Worm (Caenorhabditis elegans) whole organism, L2 larva: ENCODE data around the gene pdk-1.
A peak's percentile ranks its signal among the peaks of the same experiment; 100 is the strongest.

Source experiments
- C34F6.9 ChIP-seq: fragments of 150-350 bp; optimal IDR thresholded peaks from 2 replicates; lab custom pipeline; 2014; ENCODE audit warnings: missing biosample characterization, missing genetic modification characterization
- F13H6.1 ChIP-seq: sonication (generic microtip); optimal IDR thresholded peaks from 2 replicates; lab custom pipeline; 2016; ENCODE audit warnings: missing genetic modification characterization, missing compliant biosample characterization
- R02D3.7 ChIP-seq: fragments of 150-350 bp; optimal IDR thresholded peaks from 2 replicates; lab custom pipeline; 2014; ENCODE audit warnings: missing biosample characterization, missing genetic modification characterization
- Y55F3AM.14 ChIP-seq: fragments of 200-800 bp; sonication (Bioruptor generic); optimal IDR thresholded peaks from 2 replicates; lab custom pipeline; 2018; ENCODE audit warnings: mild to moderate bottlenecking, missing genetic modification characterization, missing compliant biosample characterization
- ZK546.5 ChIP-seq: sonication (generic microtip); optimal IDR thresholded peaks from 2 replicates; lab custom pipeline; 2017; ENCODE audit warnings: missing biosample characterization, missing genetic modification characterization
- alr-1 ChIP-seq: fragments of 150-350 bp; optimal IDR thresholded peaks from 2 replicates; lab custom pipeline; 2014; ENCODE audit warnings: missing biosample characterization, missing genetic modification characterization
- aly-2 ChIP-seq: fragments of 150-350 bp; optimal IDR thresholded peaks from 2 replicates; lab custom pipeline; 2014; ENCODE audit warnings: missing biosample characterization, missing genetic modification characterization
- ama-1 ChIP-seq: fragments of 150-350 bp; optimal IDR thresholded peaks from 2 replicates; lab custom pipeline; 2018; ENCODE audit warnings: inconsistent platforms
- blmp-1 ChIP-seq: sonication (generic microtip); optimal IDR thresholded peaks from 2 replicates; lab custom pipeline; 2017; ENCODE audit warnings: missing genetic modification characterization, mild to moderate bottlenecking, missing compliant biosample characterization, antibody characterized with exemption, moderate library complexity; ENCODE audit not compliant: insufficient read depth
- ceh-16 ChIP-seq: fragments of 150-350 bp; optimal IDR thresholded peaks from 2 replicates; lab custom pipeline; 2014; ENCODE audit warnings: missing biosample characterization, missing genetic modification characterization
- ceh-82 ChIP-seq: fragments of 150-350 bp; optimal IDR thresholded peaks from 2 replicates; lab custom pipeline; 2014; ENCODE audit warnings: missing biosample characterization, missing genetic modification characterization
- crh-2 ChIP-seq: sonication (generic microtip); optimal IDR thresholded peaks from 2 replicates; lab custom pipeline; 2017; ENCODE audit warnings: missing biosample characterization, missing genetic modification characterization
- dmd-4 ChIP-seq: sonication (generic microtip); optimal IDR thresholded peaks from 2 replicates; lab custom pipeline; 2017; ENCODE audit warnings: missing biosample characterization, missing genetic modification characterization
- egl-27 ChIP-seq: sonication (generic microtip); optimal IDR thresholded peaks from 3 replicates; lab custom pipeline; 2017; ENCODE audit warnings: missing biosample characterization, missing genetic modification reagents, missing genetic modification characterization
- elt-1 ChIP-seq: fragments of 150-350 bp; optimal IDR thresholded peaks from 2 replicates; lab custom pipeline; 2014; ENCODE audit warnings: missing biosample characterization, missing genetic modification characterization
- elt-3 ChIP-seq: sonication (generic microtip); optimal IDR thresholded peaks from 2 replicates; lab custom pipeline; 2017; ENCODE audit warnings: missing biosample characterization, missing genetic modification characterization
- fos-1 ChIP-seq: fragments of 150-350 bp; optimal IDR thresholded peaks from 2 replicates; lab custom pipeline; 2014; ENCODE audit warnings: missing biosample characterization, missing genetic modification characterization
- gmeb-1 ChIP-seq: fragments of 150-350 bp; optimal IDR thresholded peaks from 2 replicates; lab custom pipeline; 2014; ENCODE audit warnings: missing biosample characterization, missing genetic modification characterization
- lin-11 ChIP-seq: fragments of 150-350 bp; sonication (generic microtip); optimal IDR thresholded peaks from 2 replicates; lab custom pipeline; 2014; ENCODE audit warnings: missing biosample characterization, missing genetic modification characterization, inconsistent platforms, mixed read lengths
- lin-13 ChIP-seq: fragments of 150-350 bp; optimal IDR thresholded peaks from 2 replicates; lab custom pipeline; 2014; ENCODE audit warnings: missing biosample characterization, missing genetic modification reagents, missing genetic modification characterization
- lin-39 ChIP-seq: fragments of 150-350 bp; optimal IDR thresholded peaks from 2 replicates; lab custom pipeline; 2014; ENCODE audit warnings: missing biosample characterization, missing genetic modification reagents, missing genetic modification characterization
- lsy-2 ChIP-seq, 2 experiments: fragments of 150-350 bp in 1 of 2; sonication (generic microtip) in 1 of 2; optimal IDR thresholded peaks; 2 replicates each; lab custom pipeline; 2014 to 2017; ENCODE audit warnings: missing biosample characterization in 2 of 2, missing genetic modification characterization in 2 of 2
- mab-5 ChIP-seq: fragments of 150-350 bp; optimal IDR thresholded peaks from 2 replicates; lab custom pipeline; 2014; ENCODE audit warnings: missing biosample characterization, missing genetic modification characterization
- mbf-1 ChIP-seq: sonication (generic microtip); optimal IDR thresholded peaks from 2 replicates; lab custom pipeline; 2017; ENCODE audit warnings: missing biosample characterization, missing genetic modification characterization
- mdl-1 ChIP-seq, 2 experiments: fragments of 150-350 bp in 1 of 2; sonication (generic microtip) in 1 of 2; optimal IDR thresholded peaks; 2 replicates each; lab custom pipeline; 2017; ENCODE audit warnings: missing biosample characterization in 2 of 2, missing genetic modification characterization in 2 of 2
- nhr-10 ChIP-seq: sonication (generic microtip); optimal IDR thresholded peaks from 2 replicates; lab custom pipeline; 2017; ENCODE audit warnings: missing biosample characterization, missing genetic modification characterization
- nhr-11 ChIP-seq: fragments of 150-350 bp; optimal IDR thresholded peaks from 2 replicates; lab custom pipeline; 2014; ENCODE audit warnings: missing biosample characterization, missing genetic modification characterization
- nhr-12 ChIP-seq: fragments of 150-350 bp; optimal IDR thresholded peaks from 2 replicates; lab custom pipeline; 2014; ENCODE audit warnings: missing biosample characterization, missing genetic modification characterization
- nhr-129 ChIP-seq: fragments of 150-350 bp; optimal IDR thresholded peaks from 2 replicates; lab custom pipeline; 2014; ENCODE audit warnings: missing biosample characterization, missing genetic modification characterization
- nhr-21 ChIP-seq: fragments of 150-350 bp; optimal IDR thresholded peaks from 2 replicates; lab custom pipeline; 2014; ENCODE audit warnings: missing biosample characterization, missing genetic modification characterization
- nhr-23 ChIP-seq: fragments of 150-350 bp; optimal IDR thresholded peaks from 2 replicates; lab custom pipeline; 2014; ENCODE audit warnings: missing biosample characterization, missing genetic modification reagents, missing genetic modification characterization
- nhr-237 ChIP-seq: fragments of 150-350 bp; optimal IDR thresholded peaks from 2 replicates; lab custom pipeline; 2014; ENCODE audit warnings: missing biosample characterization, missing genetic modification characterization
- nhr-25 ChIP-seq: fragments of 150-350 bp; sonication (generic microtip); optimal IDR thresholded peaks from 3 replicates; lab custom pipeline; 2014; ENCODE audit warnings: missing biosample characterization, missing genetic modification characterization
- nhr-6 ChIP-seq: fragments of 150-350 bp; optimal IDR thresholded peaks from 2 replicates; lab custom pipeline; 2014; ENCODE audit warnings: missing biosample characterization, missing genetic modification characterization
- nhr-77 ChIP-seq: fragments of 150-350 bp; optimal IDR thresholded peaks from 2 replicates; lab custom pipeline; 2014; ENCODE audit warnings: missing biosample characterization, missing genetic modification characterization
- peb-1 ChIP-seq: fragments of 150-350 bp; optimal IDR thresholded peaks from 2 replicates; lab custom pipeline; 2014; ENCODE audit warnings: missing biosample characterization, missing genetic modification characterization
- sem-4 ChIP-seq: fragments of 150-350 bp; optimal IDR thresholded peaks from 2 replicates; lab custom pipeline; 2014; ENCODE audit warnings: missing biosample characterization, missing genetic modification reagents, missing genetic modification characterization
- skn-1 ChIP-seq: sonication (generic microtip); optimal IDR thresholded peaks from 2 replicates; lab custom pipeline; 2017; ENCODE audit warnings: missing biosample characterization, missing genetic modification characterization
- sma-3 ChIP-seq: sonication (generic microtip); optimal IDR thresholded peaks from 2 replicates; lab custom pipeline; 2016; ENCODE audit warnings: missing genetic modification reagents, missing genetic modification characterization, missing compliant biosample characterization
- sma-9 ChIP-seq, 2 experiments: fragments of 150-350 bp in 1 of 2; sonication (generic microtip) in 1 of 2; optimal IDR thresholded peaks; 2 replicates each; lab custom pipeline; 2014 to 2016; ENCODE audit warnings: missing genetic modification characterization in 2 of 2, mild to moderate bottlenecking in 1 of 2, missing biosample characterization in 1 of 2, missing compliant biosample characterization in 1 of 2, missing genetic modification reagents in 1 of 2, moderate library complexity in 1 of 2
- snpc-4 ChIP-seq: fragments of 150-350 bp; optimal IDR thresholded peaks from 2 replicates; lab custom pipeline; 2014; ENCODE audit warnings: missing biosample characterization, missing genetic modification characterization
- unc-39 ChIP-seq: fragments of 150-350 bp; optimal IDR thresholded peaks from 2 replicates; lab custom pipeline; 2014; ENCODE audit warnings: missing biosample characterization, missing genetic modification characterization
- unc-55 ChIP-seq: fragments of 150-350 bp; sonication (generic microtip); optimal IDR thresholded peaks from 3 replicates; lab custom pipeline; 2014; ENCODE audit warnings: missing biosample characterization, missing genetic modification reagents, missing genetic modification characterization
- unc-62 ChIP-seq: fragments of 150-350 bp; optimal IDR thresholded peaks from 2 replicates; lab custom pipeline; 2014; ENCODE audit warnings: missing biosample characterization, missing genetic modification reagents, missing genetic modification characterization
- zag-1 ChIP-seq: fragments of 150-350 bp; optimal IDR thresholded peaks from 2 replicates; lab custom pipeline; 2014; ENCODE audit warnings: missing biosample characterization, missing genetic modification characterization
- ztf-1 ChIP-seq: fragments of 200-800 bp; sonication (Bioruptor generic); conservative IDR thresholded peaks from 2 replicates; pipeline ENCODE4 v1.3.6; 2022; ENCODE audit warnings: missing genetic modification characterization, missing compliant biosample characterization
- ztf-11 ChIP-seq: sonication (generic microtip); optimal IDR thresholded peaks from 2 replicates; lab custom pipeline; 2017; ENCODE audit warnings: missing biosample characterization, missing genetic modification characterization
- ztf-4 ChIP-seq: fragments of 150-350 bp; optimal IDR thresholded peaks from 2 replicates; lab custom pipeline; 2014; ENCODE audit warnings: missing biosample characterization, missing genetic modification characterization

pdk-1 gene

ce11 chrX:1344321-1344720 is 23.2 kb downstream of the pdk-1 start, which contains the start of gene ins-39:
Gene ins-39 (minus strand): TSS chrX:1344421.
- TF ChIP-seq sma-3 (GFP tag; lab: Kevin White, UChicago) (no peak), fos-1 (no peak), nhr-6 (tag; lab: Kevin White, UChicago) (no peak), nhr-25 (no peak), sem-4 (no peak), lin-13 (GFP tag; lab: Kevin White, UChicago) (no peak), zag-1 (tag; lab: Kevin White, UChicago) (no peak), elt-3 (tag; lab: Kevin White, UChicago) (no peak), lin-39 (tag; lab: Kevin White, UChicago) (no peak), ZK546.5 (no peak), lsy-2 (tag; optimal IDR thresholded peaks at IDR 0.05; lab: Kevin White, UChicago) (no peak)
- TF ChIP-seq, all 48 proteins: peak for 0

- TF ChIP-seq elt-1 (tag; lab: Kevin White, UChicago) (no peak), ztf-11 (tag; lab: Kevin White, UChicago) (peak; percentile 79), skn-1 (tag; lab: Kevin White, UChicago) (peak; percentile 82), sma-9 (GFP tag; optimal IDR thresholded peaks at IDR 0.05; lab: Kevin White, UChicago) (peak; percentile 96), sma-9 (tag; optimal IDR thresholded peaks at IDR 0.05; lab: Kevin White, UChicago) (no peak), F13H6.1 (tag; lab: Kevin White, UChicago) (peak; percentile 94), sem-4 (peak; percentile 96), peb-1 (tag; lab: Kevin White, UChicago) (no peak), nhr-77 (tag; lab: Kevin White, UChicago) (peak; percentile 96), zag-1 (tag; lab: Kevin White, UChicago) (peak; percentile 98), nhr-21 (tag; lab: Kevin White, UChicago) (peak; percentile 98), sma-3 (GFP tag; lab: Kevin White, UChicago) (peak; percentile 98), ztf-1 (GFP tag; lab: Robert Waterston, UW) (no peak), unc-39 (peak; percentile 72), nhr-10 (tag; lab: Kevin White, UChicago) (peak; percentile 94), mdl-1 (tag; optimal IDR thresholded peaks at IDR 0.05; lab: Kevin White, UChicago) (peak; percentile 70 to 92), ama-1 (lab: Kevin White, UChicago) (no peak), crh-2 (peak; percentile 98), nhr-6 (tag; lab: Kevin White, UChicago) (peak; percentile 97), dmd-4 (tag; lab: Kevin White, UChicago) (peak; percentile 72), unc-55 (GFP tag; lab: Kevin White, UChicago) (peak; percentile 99), ceh-82 (peak; percentile 98), egl-27 (tag; lab: Kevin White, UChicago) (peak; percentile 97), unc-62 (GFP tag; lab: Kevin White, UChicago) (peak; percentile 72), gmeb-1 (tag; lab: Kevin White, UChicago) (peak; percentile 92), nhr-23 (tag; lab: Kevin White, UChicago) (no peak), alr-1 (tag; lab: Kevin White, UChicago) (no peak), fos-1 (peak; percentile 98), nhr-129 (tag; lab: Kevin White, UChicago) (peak; percentile 99), mbf-1 (tag; lab: Kevin White, UChicago) (peak; percentile 65), nhr-237 (peak; percentile 93), Y55F3AM.14 (peak; percentile 85), blmp-1 (peak; percentile 73), lin-13 (GFP tag; lab: Kevin White, UChicago) (peak; percentile 97), lin-39 (tag; lab: Kevin White, UChicago) (peak; percentile 55), nhr-25 (peak; percentile 95), ztf-4 (tag; lab: Kevin White, UChicago) (peak; percentile 90), lin-11 (tag; lab: Kevin White, UChicago) (peak; percentile 93), ZK546.5 (peak; percentile 65), aly-2 (tag; lab: Kevin White, UChicago) (peak; percentile 63), snpc-4 (tag; lab: Kevin White, UChicago) (peak; percentile 89), nhr-12 (tag; lab: Kevin White, UChicago) (peak; percentile 55), ceh-16 (tag; lab: Kevin White, UChicago) (peak; percentile 90), elt-3 (tag; lab: Kevin White, UChicago) (no peak), mab-5 (tag; lab: Kevin White, UChicago) (peak; percentile 96), lsy-2 (tag; optimal IDR thresholded peaks at IDR 0.05; lab: Kevin White, UChicago) (peak; percentile 92 to 95), R02D3.7 (tag; lab: Kevin White, UChicago) (peak; percentile 67), nhr-11 (tag; lab: Kevin White, UChicago) (peak; percentile 64), C34F6.9 (tag; lab: Kevin White, UChicago) (peak; percentile 94)
Measured at ce11 chrX:1344818-1345217, 23.7 kb downstream of the pdk-1 start.
